Worm (Caenorhabditis elegans) whole organism, mixed stage, embryonic: Measurements from ENCODE around the gene Y43F8B.17.

Experiments
- blmp-1 ChIP-seq: fragments of 150-350 bp; optimal IDR thresholded peaks from 2 replicates; lab custom pipeline; 2014; ENCODE audit warnings: missing biosample characterization, missing genetic modification characterization
- ces-1 ChIP-seq: fragments of 150-350 bp; optimal IDR thresholded peaks from 2 replicates; lab custom pipeline; 2014; ENCODE audit warnings: missing biosample characterization, missing genetic modification reagents, missing genetic modification characterization
- lsy-2 ChIP-seq: fragments of 150-350 bp; optimal IDR thresholded peaks from 2 replicates; lab custom pipeline; 2014; ENCODE audit warnings: missing biosample characterization, missing genetic modification characterization
- nhr-76 ChIP-seq: sonication (generic microtip); optimal IDR thresholded peaks from 2 replicates; lab custom pipeline; 2017; ENCODE audit warnings: missing biosample characterization, missing genetic modification characterization
- unc-39 ChIP-seq: fragments of 150-350 bp; optimal IDR thresholded peaks from 2 replicates; lab custom pipeline; 2014; ENCODE audit warnings: missing biosample characterization, missing genetic modification characterization
- unc-62 ChIP-seq: fragments of 150-350 bp; optimal IDR thresholded peaks from 2 replicates; lab custom pipeline; 2014; ENCODE audit warnings: missing biosample characterization, missing genetic modification reagents, missing genetic modification characterization

ce11 chrV:19521351-19522278 lies 37.1 kb downstream of the Y43F8B.17 start:
- TF ChIP-seq ces-1 (GFP tag; lab: Kevin White, UChicago) (no peak), unc-62 (GFP tag; lab: Kevin White, UChicago) (no peak), unc-39 (no peak), lsy-2 (tag; lab: Kevin White, UChicago) (no peak), blmp-1 (tag; lab: Kevin White, UChicago) (no peak), nhr-76 (tag; lab: Kevin White, UChicago) (no peak)
